Worm (Caenorhabditis elegans) whole organism, L4 larva: ENCODE data around the gene dct-6.

Experiments used
- Y5F2A.4 ChIP-seq: fragments of 200-800 bp; sonication (Bioruptor generic); optimal IDR thresholded peaks from 2 replicates; lab custom pipeline; 2018; ENCODE audit warnings: mild to moderate bottlenecking, missing genetic modification characterization, missing compliant biosample characterization
- ama-1 ChIP-seq: fragments of 150-350 bp; optimal IDR thresholded peaks from 2 replicates; lab custom pipeline; 2014; ENCODE audit warnings: inconsistent platforms, mixed read lengths
- ceh-28 ChIP-seq: fragments of 150-350 bp; optimal IDR thresholded peaks from 2 replicates; lab custom pipeline; 2014; ENCODE audit warnings: missing biosample characterization, missing genetic modification reagents, missing genetic modification characterization
- ceh-44 ChIP-seq: fragments of 200-800 bp; sonication (Bioruptor generic); IDR thresholded peaks from 2 replicates; pipeline ENCODE4 v1.3.6; 2022; ENCODE audit warnings: missing genetic modification reagents, missing genetic modification characterization, missing compliant biosample characterization
- ceh-62 ChIP-seq: sonication (generic microtip); optimal IDR thresholded peaks from 2 replicates; lab custom pipeline; 2017; ENCODE audit warnings: missing biosample characterization, missing genetic modification characterization
- ceh-82 ChIP-seq: sonication (generic microtip); optimal IDR thresholded peaks from 2 replicates; lab custom pipeline; 2017; ENCODE audit warnings: missing biosample characterization, missing genetic modification characterization
- cey-2 ChIP-seq: sonication (generic microtip); optimal IDR thresholded peaks from 3 replicates; lab custom pipeline; 2017; ENCODE audit warnings: missing genetic modification characterization, mild to moderate bottlenecking, missing compliant biosample characterization, antibody characterized with exemption, borderline replicate concordance; ENCODE audit not compliant: insufficient read depth
- ctbp-1 ChIP-seq: fragments of 200-800 bp; sonication (Bioruptor generic); IDR thresholded peaks from 2 replicates; pipeline ENCODE4 v1.3.6; 2022; ENCODE audit warnings: missing genetic modification reagents, missing genetic modification characterization, missing compliant biosample characterization
- daf-16 ChIP-seq, 3 experiments: sonication (generic microtip); optimal IDR thresholded peaks; 2 replicates each; lab custom pipeline; 2016 to 2017; ENCODE audit warnings: missing genetic modification characterization in 3 of 3, missing genetic modification reagents in 3 of 3, mild to moderate bottlenecking in 2 of 3, missing compliant biosample characterization in 2 of 3, missing biosample characterization in 1 of 3, moderate library complexity in 1 of 3
- dmd-8 ChIP-seq: fragments of 200-800 bp; sonication (Bioruptor generic); IDR thresholded peaks from 2 replicates; pipeline ENCODE4 v1.3.6; 2022; ENCODE audit warnings: missing genetic modification characterization, missing compliant biosample characterization
- dmd-9 ChIP-seq: fragments of 200-800 bp; sonication (Bioruptor generic); IDR thresholded peaks from 2 replicates; pipeline ENCODE4 v1.3.6; 2022; ENCODE audit warnings: missing genetic modification reagents, missing genetic modification characterization, missing compliant biosample characterization
- duxl-1 ChIP-seq: sonication (generic microtip); optimal IDR thresholded peaks from 2 replicates; lab custom pipeline; 2016; ENCODE audit warnings: mild to moderate bottlenecking, missing genetic modification characterization, moderate library complexity, missing compliant biosample characterization; ENCODE audit not compliant: poor library complexity
- dve-1 ChIP-seq: sonication (generic microtip); optimal IDR thresholded peaks from 2 replicates; lab custom pipeline; 2017; ENCODE audit warnings: antibody characterized with exemption, mild to moderate bottlenecking, missing genetic modification characterization, missing compliant biosample characterization; ENCODE audit not compliant: insufficient read depth
- egl-27 ChIP-seq: sonication (generic microtip); optimal IDR thresholded peaks from 3 replicates; lab custom pipeline; 2017; ENCODE audit warnings: missing biosample characterization, missing genetic modification reagents, missing genetic modification characterization
- fkh-10 ChIP-seq: fragments of 150-350 bp; optimal IDR thresholded peaks from 2 replicates; lab custom pipeline; 2014; ENCODE audit warnings: missing biosample characterization, missing genetic modification reagents, missing genetic modification characterization
- gei-8 ChIP-seq: fragments of 200-800 bp; sonication (Bioruptor generic); optimal IDR thresholded peaks from 2 replicates; lab custom pipeline; 2018; ENCODE audit warnings: mild to moderate bottlenecking, missing genetic modification characterization, missing compliant biosample characterization
- hlh-11 ChIP-seq: fragments of 200-800 bp; sonication (Bioruptor generic); optimal IDR thresholded peaks from 2 replicates; lab custom pipeline; 2018; ENCODE audit warnings: mild to moderate bottlenecking, missing genetic modification characterization, missing compliant biosample characterization
- hmg-1.1 ChIP-seq: fragments of 200-800 bp; sonication (Bioruptor generic); IDR thresholded peaks from 2 replicates; pipeline ENCODE4 v1.3.6; 2022; ENCODE audit warnings: missing genetic modification reagents, missing genetic modification characterization, missing compliant biosample characterization
- lim-7 ChIP-seq: fragments of 200-800 bp; sonication (Bioruptor generic); IDR thresholded peaks from 2 replicates; pipeline ENCODE4 v1.3.6; 2022; ENCODE audit warnings: missing genetic modification characterization, missing compliant biosample characterization
- lin-13 ChIP-seq: fragments of 150-350 bp; optimal IDR thresholded peaks from 2 replicates; lab custom pipeline; 2014; ENCODE audit warnings: missing biosample characterization, missing genetic modification reagents, missing genetic modification characterization
- lin-15B ChIP-seq: fragments of 150-350 bp; sonication (generic microtip); optimal IDR thresholded peaks from 3 replicates; lab custom pipeline; 2014; ENCODE audit warnings: missing biosample characterization, missing genetic modification characterization
- madf-5 ChIP-seq, 2 experiments: fragments of 200-800 bp; sonication (Bioruptor generic); IDR thresholded peaks; 2 replicates each; pipeline ENCODE4 v1.3.6; 2022; ENCODE audit warnings: missing compliant biosample characterization in 2 of 2, missing genetic modification characterization in 2 of 2
- mdt-29 ChIP-seq: fragments of 200-800 bp; sonication (Bioruptor generic); IDR thresholded peaks from 2 replicates; pipeline ENCODE4 v1.3.6; 2022; ENCODE audit warnings: missing genetic modification reagents, missing genetic modification characterization, missing compliant biosample characterization
- mes-2 ChIP-seq: sonication (generic microtip); optimal IDR thresholded peaks from 2 replicates; lab custom pipeline; 2016; ENCODE audit warnings: missing genotype, mild to moderate bottlenecking, missing genetic modification characterization, missing compliant biosample characterization; ENCODE audit not compliant: poor library complexity, severe bottlenecking
- nhr-10 ChIP-seq: fragments of 150-350 bp; optimal IDR thresholded peaks from 2 replicates; lab custom pipeline; 2014; ENCODE audit warnings: missing biosample characterization, missing genetic modification characterization
- nhr-28 ChIP-seq: fragments of 150-350 bp; optimal IDR thresholded peaks from 2 replicates; lab custom pipeline; 2014; ENCODE audit warnings: missing biosample characterization, missing genetic modification characterization
- nhr-42 ChIP-seq: fragments of 200-800 bp; sonication (Bioruptor generic); IDR thresholded peaks from 2 replicates; pipeline ENCODE4 v1.3.6; 2022; ENCODE audit warnings: missing genetic modification characterization, missing compliant biosample characterization
- nhr-48 ChIP-seq: sonication (generic microtip); optimal IDR thresholded peaks from 2 replicates; lab custom pipeline; 2016; ENCODE audit warnings: mild to moderate bottlenecking, missing genetic modification characterization, missing compliant biosample characterization
- nhr-6 ChIP-seq: fragments of 150-350 bp; optimal IDR thresholded peaks from 2 replicates; lab custom pipeline; 2014; ENCODE audit warnings: missing biosample characterization, missing genetic modification characterization
- php-3 ChIP-seq: fragments of 200-800 bp; sonication (Bioruptor generic); IDR thresholded peaks from 2 replicates; pipeline ENCODE4 v1.3.6; 2022; ENCODE audit warnings: missing genetic modification reagents, missing genetic modification characterization, missing compliant biosample characterization
- pqm-1 ChIP-seq: sonication (generic microtip); optimal IDR thresholded peaks from 2 replicates; lab custom pipeline; 2017; ENCODE audit warnings: missing biosample characterization, missing genetic modification characterization
- snpc-1.2 ChIP-seq: fragments of 200-800 bp; sonication (Bioruptor generic); IDR thresholded peaks from 2 replicates; pipeline ENCODE4 v1.3.6; 2022; ENCODE audit warnings: missing genetic modification reagents, missing genetic modification characterization, missing compliant biosample characterization
- snpc-4 ChIP-seq: fragments of 150-350 bp; optimal IDR thresholded peaks from 2 replicates; lab custom pipeline; 2014; ENCODE audit warnings: missing biosample characterization, missing genetic modification characterization
- spr-1 ChIP-seq: sonication (generic microtip); optimal IDR thresholded peaks from 2 replicates; lab custom pipeline; 2016; ENCODE audit warnings: mild to moderate bottlenecking, missing genetic modification characterization, missing compliant biosample characterization
- spr-3 ChIP-seq: fragments of 200-800 bp; sonication (Bioruptor generic); optimal IDR thresholded peaks from 2 replicates; lab custom pipeline; 2018; ENCODE audit warnings: mild to moderate bottlenecking, missing genetic modification characterization, missing compliant biosample characterization
- unc-39 ChIP-seq: sonication (generic microtip); optimal IDR thresholded peaks from 2 replicates; lab custom pipeline; 2017; ENCODE audit warnings: missing biosample characterization, missing genetic modification characterization
- unc-62 ChIP-seq, 3 experiments: fragments of 150-350 bp in 1 of 3; sonication (generic microtip); optimal IDR thresholded peaks in 2 of 3; peaks in 1 of 3; 1 replicate in 1 of 3; 2 replicates in 2 of 3; lab custom pipeline; 2014 to 2017; ENCODE audit warnings: missing biosample characterization in 3 of 3, missing genetic modification characterization in 3 of 3, missing genetic modification reagents in 3 of 3, missing genotype in 1 of 3
- vab-7 ChIP-seq: fragments of 200-800 bp; sonication (Bioruptor generic); IDR thresholded peaks from 2 replicates; pipeline ENCODE4 v1.3.6; 2022; ENCODE audit warnings: missing genetic modification reagents, missing genetic modification characterization, missing compliant biosample characterization
- zfp-2 ChIP-seq: sonication (generic microtip); optimal IDR thresholded peaks from 2 replicates; lab custom pipeline; 2016; ENCODE audit warnings: mild to moderate bottlenecking, missing genetic modification characterization, missing compliant biosample characterization

dct-6 gene

DNA sequence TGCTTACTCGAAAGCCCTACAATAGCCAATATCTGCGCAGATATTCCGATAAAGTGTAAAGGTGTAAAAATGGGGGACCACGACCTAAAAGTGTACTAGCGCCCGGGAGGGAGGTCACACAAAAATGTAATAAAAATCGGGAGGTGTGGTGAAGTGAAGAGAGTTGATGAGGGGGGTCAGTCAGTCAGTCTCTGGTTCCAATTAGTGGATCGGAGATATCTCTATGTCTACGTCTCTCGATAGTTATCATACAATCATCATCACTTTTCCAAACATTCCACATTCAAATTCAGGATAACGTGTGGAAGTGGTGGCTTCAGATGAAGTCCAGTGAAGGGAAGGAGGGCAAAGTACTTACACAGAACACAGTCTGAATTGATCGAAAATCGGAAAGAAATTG lies 9.8 kb downstream of the dct-6 start:
- TF ChIP-seq nhr-48 (tag; lab: Kevin White, UChicago), result no peak
- TF ChIP-seq hmg-1.1 (GFP tag; lab: Robert Waterston, UW), result no peak
- no peak for TF ChIP-seq dmd-8 (GFP tag; lab: Robert Waterston, UW)
- TF ChIP-seq lin-13, result no peak
- no peak for TF ChIP-seq spr-1 (tag; lab: Kevin White, UChicago)
- TF ChIP-seq ceh-44 (GFP tag; lab: Robert Waterston, UW), result no peak
- TF ChIP-seq spr-3 (GFP tag; lab: Kevin White, UChicago), result no peak
- no peak for TF ChIP-seq lim-7 (GFP tag; lab: Robert Waterston, UW)
- TF ChIP-seq zfp-2, result no peak
- no peak for TF ChIP-seq ceh-82 (tag; lab: Kevin White, UChicago)
- no peak for TF ChIP-seq php-3 (GFP tag; lab: Robert Waterston, UW)
- TF ChIP-seq ceh-62 (tag; lab: Kevin White, UChicago), result no peak

DNA sequence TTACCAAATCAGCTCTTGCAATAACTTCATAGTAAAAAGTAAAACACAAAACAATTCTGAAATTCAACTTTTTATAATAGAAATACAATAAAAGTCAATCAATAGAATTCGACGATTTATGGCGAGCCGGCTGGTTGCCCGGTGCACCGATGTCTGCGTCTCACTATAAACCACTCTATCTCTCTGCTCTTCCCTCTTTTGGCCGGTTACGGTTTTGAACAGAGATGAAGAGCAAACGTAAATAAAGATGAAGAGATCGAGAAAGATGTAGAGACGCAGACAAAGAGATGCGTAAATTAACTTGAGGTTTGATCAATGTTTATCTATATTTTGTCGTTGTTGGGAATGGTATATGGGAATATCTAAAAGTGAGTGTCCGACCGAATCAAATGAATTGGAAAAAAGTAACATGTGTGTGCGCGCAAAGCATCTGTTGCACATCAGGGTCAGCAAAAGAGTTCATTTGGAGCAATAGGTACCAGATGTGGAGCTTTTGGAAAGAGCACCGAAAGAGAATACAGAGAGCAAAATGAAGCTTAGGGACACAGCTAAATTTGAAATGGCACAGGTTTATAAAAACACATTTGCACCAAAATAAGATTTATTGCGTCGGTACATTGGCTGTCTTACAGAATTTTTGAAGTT lies 14.2 kb downstream of the dct-6 start:
- TF ChIP-seq duxl-1 (tag; lab: Kevin White, UChicago) (no peak), nhr-28 (tag; lab: Kevin White, UChicago) (peak; percentile 12), ceh-28 (tag; lab: Kevin White, UChicago) (no peak), spr-3 (GFP tag; lab: Kevin White, UChicago) (no peak), pqm-1 (tag; lab: Kevin White, UChicago) (no peak), egl-27 (tag; lab: Kevin White, UChicago) (no peak), spr-1 (tag; lab: Kevin White, UChicago) (no peak), daf-16 (GFP tag; optimal IDR thresholded peaks at IDR 0.05; lab: Kevin White, UChicago) (no peak), daf-16 (tag; optimal IDR thresholded peaks at IDR 0.05; lab: Kevin White, UChicago) (peak; percentile 64), unc-62 (GFP tag; optimal IDR thresholded peaks at IDR 0.05 in 1 of 2; lab: Kevin White, UChicago) (peak in 1 of 2 experiments; percentile 58), unc-62 (tag; optimal IDR thresholded peaks at IDR 0.05; lab: Kevin White, UChicago) (no peak), Y5F2A.4 (GFP tag; lab: Kevin White, UChicago) (no peak), ctbp-1 (GFP tag; lab: Robert Waterston, UW) (no peak), ceh-44 (GFP tag; lab: Robert Waterston, UW) (no peak), nhr-48 (tag; lab: Kevin White, UChicago) (no peak), ama-1 (lab: Kevin White, UChicago) (no peak), mdt-29 (GFP tag; lab: Robert Waterston, UW) (no peak), fkh-10 (no peak), snpc-1.2 (no peak), lin-15B (tag; lab: Kevin White, UChicago) (no peak), lin-13 (no peak), nhr-6 (tag; lab: Kevin White, UChicago) (peak; percentile 37), hlh-11 (peak; percentile 32), gei-8 (GFP tag; lab: Kevin White, UChicago) (no peak), cey-2 (tag; lab: Kevin White, UChicago) (no peak), mes-2 (peak; percentile 36), vab-7 (no peak), nhr-42 (GFP tag; lab: Robert Waterston, UW) (no peak), madf-5 (GFP tag; IDR thresholded peaks at IDR 0.05; lab: Robert Waterston, UW) (no peak), unc-39 (tag; lab: Kevin White, UChicago) (no peak), dve-1 (tag; lab: Kevin White, UChicago) (peak; percentile 55), snpc-4 (tag; lab: Kevin White, UChicago) (no peak), nhr-10 (tag; lab: Kevin White, UChicago) (no peak), dmd-9 (GFP tag; lab: Robert Waterston, UW) (no peak)
